Fruit fly (Drosophila melanogaster) whole organism, embryonic: ENCODE results near the gene CG33331.

Source experiments
- Abd-B ChIP-seq: fragments of 200-800 bp; sonication (Bioruptor generic); optimal IDR thresholded peaks from 2 replicates; lab custom pipeline; 2018; ENCODE audit warnings: missing biosample characterization, mild to moderate bottlenecking, missing genetic modification characterization, moderate library complexity
- Blimp-1 ChIP-seq: fragments of 200-800 bp; sonication (Bioruptor generic); optimal IDR thresholded peaks from 3 replicates; lab custom pipeline; 2018; ENCODE audit warnings: missing biosample characterization, missing genetic modification characterization, mild to moderate bottlenecking, moderate library complexity, missing genetic modification reagents
- CG11723 ChIP-seq: fragments of 200-800 bp; sonication (Bioruptor generic); optimal IDR thresholded peaks from 2 replicates; lab custom pipeline; 2017; ENCODE audit warnings: missing biosample characterization, mild to moderate bottlenecking, missing genetic modification characterization
- CG15479 ChIP-seq: fragments of 200-800 bp; sonication (Bioruptor generic); optimal IDR thresholded peaks from 3 replicates; lab custom pipeline; 2019; ENCODE audit warnings: missing biosample characterization, mild to moderate bottlenecking, missing genetic modification characterization, moderate library complexity
- CG16815 ChIP-seq: fragments of 200-800 bp; sonication (Bioruptor generic); optimal IDR thresholded peaks from 3 replicates; lab custom pipeline; 2017; ENCODE audit warnings: missing biosample characterization, mild to moderate bottlenecking, missing genetic modification characterization
- CG17359 ChIP-seq: fragments of 200-800 bp; sonication (Bioruptor generic); optimal IDR thresholded peaks from 3 replicates; lab custom pipeline; 2018; ENCODE audit warnings: missing biosample characterization, mild to moderate bottlenecking, missing genetic modification characterization, moderate library complexity
- CG1832 ChIP-seq: fragments of 200-800 bp; sonication (Bioruptor generic); optimal IDR thresholded peaks from 2 replicates; lab custom pipeline; 2017; ENCODE audit warnings: missing biosample characterization, mild to moderate bottlenecking, missing genetic modification characterization, inconsistent platforms
- CG2712 ChIP-seq: fragments of 200-800 bp; optimal IDR thresholded peaks from 3 replicates; lab custom pipeline; 2019; ENCODE audit warnings: missing biosample characterization, mild to moderate bottlenecking, missing genetic modification characterization, moderate library complexity
- CG31441 ChIP-seq: fragments of 200-800 bp; sonication (Bioruptor generic); IDR thresholded peaks from 2 replicates; pipeline ENCODE4 v1.3.6; 2022; ENCODE audit warnings: missing biosample characterization, missing genetic modification characterization
- CG3995 ChIP-seq: fragments of 200-800 bp; sonication (Bioruptor generic); optimal IDR thresholded peaks from 3 replicates; lab custom pipeline; 2016; ENCODE audit warnings: missing biosample characterization, missing genetic modification characterization
- CG42726 ChIP-seq: fragments of 200-800 bp; sonication (Bioruptor generic); IDR thresholded peaks from 2 replicates; pipeline ENCODE4 v1.3.6; 2022; ENCODE audit warnings: missing biosample characterization, missing genetic modification characterization; ENCODE audit not compliant: partially characterized antibody
- CG5180 ChIP-seq: fragments of 200-800 bp; sonication (Bioruptor generic); optimal IDR thresholded peaks from 3 replicates; lab custom pipeline; 2017; ENCODE audit warnings: missing biosample characterization, missing genetic modification characterization, mild to moderate bottlenecking, moderate library complexity, missing genetic modification reagents
- CG6175 ChIP-seq: fragments of 200-800 bp; sonication (Bioruptor generic); IDR thresholded peaks from 3 replicates; pipeline ENCODE4 v1.3.6; 2022; ENCODE audit warnings: missing biosample characterization, missing genetic modification characterization
- CG6791 ChIP-seq: fragments of 200-800 bp; sonication (Bioruptor generic); IDR thresholded peaks from 3 replicates; pipeline ENCODE4 v1.3.6; 2022; ENCODE audit warnings: missing biosample characterization, missing genetic modification characterization; ENCODE audit not compliant: partially characterized antibody
- CG7556 ChIP-seq: fragments of 200-800 bp; sonication (Bioruptor generic); optimal IDR thresholded peaks from 2 replicates; lab custom pipeline; 2017; ENCODE audit warnings: missing biosample characterization, mild to moderate bottlenecking, missing genetic modification characterization
- CG7928 ChIP-seq: fragments of 200-800 bp; sonication (Bioruptor generic); optimal IDR thresholded peaks from 2 replicates; lab custom pipeline; 2017; ENCODE audit warnings: missing biosample characterization, mild to moderate bottlenecking, missing genetic modification characterization
- CG7987 ChIP-seq: fragments of 200-800 bp; sonication (Bioruptor generic); optimal IDR thresholded peaks from 2 replicates; lab custom pipeline; 2018; ENCODE audit warnings: missing biosample characterization, mild to moderate bottlenecking, missing genetic modification characterization, moderate library complexity
- CG8924 ChIP-seq: fragments of 200-800 bp; optimal IDR thresholded peaks from 3 replicates; lab custom pipeline; 2019; ENCODE audit warnings: missing biosample characterization, mild to moderate bottlenecking, missing genetic modification characterization, moderate library complexity
- CG9876 ChIP-seq: fragments of 200-800 bp; sonication (Bioruptor generic); optimal IDR thresholded peaks from 2 replicates; lab custom pipeline; 2016; ENCODE audit warnings: missing biosample characterization, missing genetic modification characterization
- CHES-1-like ChIP-seq: fragments of 200-800 bp; sonication (Bioruptor generic); optimal IDR thresholded peaks from 2 replicates; lab custom pipeline; 2016; ENCODE audit warnings: missing biosample characterization, missing genetic modification characterization
- Dfd ChIP-seq, 2 experiments: fragments of >200 bp; optimal IDR thresholded peaks; 2 replicates each; lab custom pipeline; 2017; ENCODE audit warnings: missing biosample characterization in 2 of 2, missing genetic modification characterization in 2 of 2
- Dp ChIP-seq: fragments of 200-800 bp; sonication (Bioruptor generic); optimal IDR thresholded peaks from 2 replicates; lab custom pipeline; 2018; ENCODE audit warnings: missing biosample characterization, mild to moderate bottlenecking, missing genetic modification characterization, moderate library complexity
- Fer1 ChIP-seq: fragments of 200-800 bp; sonication (Bioruptor generic); optimal IDR thresholded peaks from 2 replicates; lab custom pipeline; 2017; ENCODE audit warnings: missing biosample characterization, mild to moderate bottlenecking, missing genetic modification characterization
- HmgD ChIP-seq: fragments of 200-800 bp; sonication (Bioruptor generic); optimal IDR thresholded peaks from 3 replicates; lab custom pipeline; 2016; ENCODE audit warnings: missing biosample characterization, missing genetic modification characterization
- Hmr ChIP-seq: fragments of 200-800 bp; sonication (Bioruptor generic); optimal IDR thresholded peaks from 3 replicates; lab custom pipeline; 2017; ENCODE audit warnings: mild to moderate bottlenecking, missing biosample characterization, missing genetic modification reagents, missing genetic modification characterization
- Hr3 ChIP-seq: fragments of 200-800 bp; sonication (Bioruptor generic); optimal IDR thresholded peaks from 3 replicates; lab custom pipeline; 2016; ENCODE audit warnings: missing biosample characterization, missing genetic modification characterization
- Oli ChIP-seq: fragments of 200-800 bp; sonication (Bioruptor generic); optimal IDR thresholded peaks from 2 replicates; lab custom pipeline; 2018; ENCODE audit warnings: missing biosample characterization, mild to moderate bottlenecking, missing genetic modification characterization, moderate library complexity
- Scr ChIP-seq: fragments of 200-800 bp; sonication (Bioruptor generic); IDR thresholded peaks from 2 replicates; pipeline ENCODE4 v1.3.6; 2022; ENCODE audit warnings: missing biosample characterization, missing genetic modification characterization; ENCODE audit not compliant: partially characterized antibody
- Six4 ChIP-seq: fragments of 200-800 bp; sonication (Bioruptor generic); optimal IDR thresholded peaks from 2 replicates; lab custom pipeline; 2016; ENCODE audit warnings: missing biosample characterization, missing genetic modification characterization
- YL-1 ChIP-seq: fragments of 200-800 bp; sonication (Bioruptor generic); optimal IDR thresholded peaks from 3 replicates; lab custom pipeline; 2017; ENCODE audit warnings: missing biosample characterization, mild to moderate bottlenecking, missing genetic modification characterization
- ara ChIP-seq: fragments of 200-800 bp; sonication (Bioruptor generic); IDR thresholded peaks from 2 replicates; pipeline ENCODE4 v1.3.6; 2022; ENCODE audit warnings: missing biosample characterization, missing genetic modification characterization
- bowl ChIP-seq: fragments of 200-800 bp; sonication (Bioruptor generic); IDR thresholded peaks from 2 replicates; pipeline ENCODE4 v1.3.6; 2022; ENCODE audit warnings: missing biosample characterization, missing genetic modification characterization
- caup ChIP-seq: fragments of 200-800 bp; sonication (Bioruptor generic); optimal IDR thresholded peaks from 3 replicates; lab custom pipeline; 2017; ENCODE audit warnings: missing biosample characterization, mild to moderate bottlenecking, missing genetic modification characterization, moderate library complexity; ENCODE audit not compliant: severe bottlenecking
- corto ChIP-seq: fragments of 200-800 bp; sonication (Bioruptor generic); optimal IDR thresholded peaks from 2 replicates; lab custom pipeline; 2016; ENCODE audit warnings: missing biosample characterization, mild to moderate bottlenecking, missing genetic modification characterization, moderate library complexity
- dan ChIP-seq: fragments of 200-800 bp; sonication (Bioruptor generic); IDR thresholded peaks from 2 replicates; pipeline ENCODE4 v1.3.6; 2022; ENCODE audit warnings: missing biosample characterization, missing genetic modification characterization
- emc ChIP-seq: fragments of 200-800 bp; sonication (Bioruptor generic); optimal IDR thresholded peaks from 2 replicates; lab custom pipeline; 2016; ENCODE audit warnings: missing biosample characterization, missing genetic modification characterization
- eyg ChIP-seq: fragments of 200-800 bp; sonication (Bioruptor generic); optimal IDR thresholded peaks from 3 replicates; lab custom pipeline; 2016; ENCODE audit warnings: missing biosample characterization, missing genetic modification characterization
- fd102C ChIP-seq: fragments of 200-800 bp; sonication (Bioruptor generic); optimal IDR thresholded peaks from 2 replicates; lab custom pipeline; 2018; ENCODE audit warnings: missing biosample characterization, mild to moderate bottlenecking, missing genetic modification characterization, moderate library complexity
- gt ChIP-seq: fragments of 200-800 bp; sonication (Bioruptor generic); IDR thresholded peaks from 2 replicates; pipeline ENCODE4 v1.3.6; 2022; ENCODE audit warnings: missing biosample characterization, missing genetic modification characterization
- kah ChIP-seq: fragments of 200-800 bp; sonication (Bioruptor generic); optimal IDR thresholded peaks from 2 replicates; lab custom pipeline; 2018; ENCODE audit warnings: missing biosample characterization, mild to moderate bottlenecking, missing genetic modification characterization
- kay ChIP-seq: fragments of 200-800 bp; sonication (Bioruptor generic); optimal IDR thresholded peaks from 2 replicates; lab custom pipeline; 2016; ENCODE audit warnings: missing biosample characterization, missing genetic modification characterization
- ken ChIP-seq: fragments of 200-800 bp; sonication (Bioruptor generic); IDR thresholded peaks from 3 replicates; pipeline ENCODE4 v1.3.6; 2022; ENCODE audit warnings: missing biosample characterization, missing genetic modification characterization
- lmd ChIP-seq: fragments of 200-800 bp; sonication (Bioruptor generic); IDR thresholded peaks from 2 replicates; pipeline ENCODE4 v1.3.6; 2022; ENCODE audit warnings: missing biosample characterization, missing genetic modification characterization
- nom ChIP-seq: fragments of 200-800 bp; sonication (Bioruptor generic); optimal IDR thresholded peaks from 2 replicates; lab custom pipeline; 2017; ENCODE audit warnings: missing biosample characterization, missing genetic modification characterization, mild to moderate bottlenecking, moderate library complexity, missing genetic modification reagents
- oc ChIP-seq: fragments of 200-800 bp; sonication (Bioruptor generic); optimal IDR thresholded peaks from 2 replicates; lab custom pipeline; 2018; ENCODE audit warnings: missing biosample characterization, mild to moderate bottlenecking, missing genetic modification characterization, moderate library complexity
- onecut ChIP-seq: fragments of 200-800 bp; sonication (Bioruptor generic); IDR thresholded peaks from 2 replicates; pipeline ENCODE4 v1.3.6; 2022; ENCODE audit warnings: missing biosample characterization, missing genetic modification characterization
- sug ChIP-seq: fragments of 200-800 bp; optimal IDR thresholded peaks from 2 replicates; lab custom pipeline; 2019; ENCODE audit warnings: missing biosample characterization, mild to moderate bottlenecking, missing genetic modification characterization, moderate library complexity
- toy ChIP-seq: fragments of 200-800 bp; sonication (Bioruptor generic); IDR thresholded peaks from 2 replicates; pipeline ENCODE4 v1.3.6; 2022; ENCODE audit warnings: missing biosample characterization, missing genetic modification characterization
- twi ChIP-seq: fragments of 200-800 bp; optimal IDR thresholded peaks from 2 replicates; lab custom pipeline; 2019; ENCODE audit warnings: missing biosample characterization, mild to moderate bottlenecking, missing genetic modification characterization, moderate library complexity
- zfh2 ChIP-seq: fragments of 200-800 bp; sonication (Bioruptor generic); optimal IDR thresholded peaks from 2 replicates; lab custom pipeline; 2016; ENCODE audit warnings: missing biosample characterization, missing genetic modification characterization

Gene CG33331

dm6 chr3R:14890064-14890709 is 3.9 kb downstream of the CG33331 start, which contains the start of the genes CycC and UQCR-C1 (continued):
- TF ChIP-seq Hmr (GFP tag; lab: Kevin White, UChicago) (no peak), Dp (peak; percentile 10), Scr (peak; percentile 32; the same call in 1 of the 2 replicates), Abd-B (GFP tag; lab: Kevin White, UChicago) (no peak), gt (GFP tag; lab: Robert Waterston, UW) (no peak), oc (no peak), CG6791 (GFP tag; lab: Robert Waterston, UW) (no peak), sug (tag; lab: Kevin White, UChicago) (peak; percentile 25), dan (GFP tag; lab: Robert Waterston, UW) (no peak), CG7556 (GFP tag; lab: Kevin White, UChicago) (no peak), twi (no peak), YL-1 (GFP tag; lab: Kevin White, UChicago) (peak; percentile 97), CG8924 (tag; lab: Kevin White, UChicago) (no peak), ken (GFP tag; lab: Robert Waterston, UW) (no peak), bowl (GFP tag; lab: Robert Waterston, UW) (no peak), CG5180 (GFP tag; lab: Kevin White, UChicago) (no peak), CG1832 (no peak), CG9876 (no peak), CG15479 (GFP tag; lab: Kevin White, UChicago) (no peak), lmd (no peak), ara (GFP tag; lab: Robert Waterston, UW) (no peak), Oli (tag; lab: Kevin White, UChicago) (no peak), CG42726 (GFP tag; lab: Robert Waterston, UW) (no peak), CG7928 (GFP tag; lab: Kevin White, UChicago) (no peak), corto (GFP tag; lab: Kevin White, UChicago) (no peak), nom (GFP tag; lab: Kevin White, UChicago) (peak; percentile 44), zfh2 (no peak), CG31441 (GFP tag; lab: Robert Waterston, UW) (no peak), fd102C (no peak), Fer1 (GFP tag; lab: Kevin White, UChicago) (peak; percentile 34), HmgD (no peak), caup (GFP tag; lab: Kevin White, UChicago) (no peak), CG17359 (tag; lab: Kevin White, UChicago) (no peak), CG16815 (GFP tag; lab: Kevin White, UChicago) (no peak), kah (GFP tag; lab: Kevin White, UChicago) (no peak), CG3995 (GFP tag; lab: Kevin White, UChicago) (no peak), Blimp-1 (GFP tag; lab: Kevin White, UChicago) (no peak), Dfd (GFP tag; optimal IDR thresholded peaks at IDR 0.05; lab: Kevin White, UChicago) (no peak), CG11723 (no peak), CG6175 (GFP tag; lab: Robert Waterston, UW) (no peak), toy (GFP tag; lab: Robert Waterston, UW) (no peak), kay (GFP tag; lab: Kevin White, UChicago) (no peak), CG2712 (tag; lab: Kevin White, UChicago) (no peak), eyg (no peak), CHES-1-like (GFP tag; lab: Kevin White, UChicago) (no peak), CG7987 (GFP tag; lab: Kevin White, UChicago) (no peak), Six4 (GFP tag; lab: Kevin White, UChicago) (no peak), Hr3 (GFP tag; lab: Kevin White, UChicago) (no peak), emc (GFP tag; lab: Kevin White, UChicago) (no peak), onecut (no peak; the same call in 1 of the 2 replicates)
